Worm (Caenorhabditis elegans) whole organism, young adult: Measurements from ENCODE around the gene srh-206.
A peak's percentile ranks its signal among the peaks of the same experiment; 100 is the strongest.

Experiments used
- B0261.1 ChIP-seq: sonication (generic microtip); optimal IDR thresholded peaks from 2 replicates; lab custom pipeline; 2016; ENCODE audit warnings: mild to moderate bottlenecking, missing genetic modification characterization, moderate library complexity, missing compliant biosample characterization
- B0336.3 ChIP-seq: fragments of 200-800 bp; sonication (Bioruptor generic); IDR thresholded peaks from 2 replicates; pipeline ENCODE4 v1.3.6; 2022; ENCODE audit warnings: missing genetic modification characterization, missing compliant biosample characterization
- F10E7.11 ChIP-seq: sonication (generic microtip); optimal IDR thresholded peaks from 2 replicates; lab custom pipeline; 2017; ENCODE audit warnings: mild to moderate bottlenecking, missing genetic modification characterization, moderate library complexity, missing compliant biosample characterization
- F33H1.4 ChIP-seq: fragments of 200-800 bp; sonication (Bioruptor generic); IDR thresholded peaks from 2 replicates; pipeline ENCODE4 v1.3.6; 2022; ENCODE audit warnings: missing genetic modification reagents, missing genetic modification characterization, missing compliant biosample characterization
- F57C9.4 ChIP-seq: sonication (generic microtip); optimal IDR thresholded peaks from 2 replicates; lab custom pipeline; 2017; ENCODE audit warnings: mild to moderate bottlenecking, missing genetic modification characterization, missing compliant biosample characterization
- K12H6.12 ChIP-seq: fragments of 200-800 bp; sonication (Bioruptor generic); optimal IDR thresholded peaks from 2 replicates; lab custom pipeline; 2018; ENCODE audit warnings: mild to moderate bottlenecking, missing genetic modification characterization, missing compliant biosample characterization
- Y56A3A.18 ChIP-seq: fragments of 200-800 bp; sonication (Bioruptor generic); IDR thresholded peaks from 2 replicates; pipeline ENCODE4 v1.3.6; 2022; ENCODE audit warnings: missing genetic modification reagents, missing genetic modification characterization, missing compliant biosample characterization
- Y67H2A.10 ChIP-seq: fragments of 200-800 bp; sonication (Bioruptor generic); conservative IDR thresholded peaks from 2 replicates; pipeline ENCODE4 v1.3.6; 2022; ENCODE audit warnings: missing genetic modification reagents, missing genetic modification characterization, missing compliant biosample characterization
- Y79H2A.3 ChIP-seq: fragments of 200-800 bp; sonication (Bioruptor generic); conservative IDR thresholded peaks from 2 replicates; pipeline ENCODE4 v1.3.6; 2022; ENCODE audit warnings: missing genetic modification reagents, missing genetic modification characterization, missing compliant biosample characterization
- Y95B8A.8 ChIP-seq: fragments of 200-800 bp; sonication (Bioruptor generic); IDR thresholded peaks from 2 replicates; pipeline ENCODE4 v1.3.6; 2022; ENCODE audit warnings: missing genetic modification reagents, missing genetic modification characterization, missing compliant biosample characterization
- bed-1 ChIP-seq: fragments of 200-800 bp; sonication (Bioruptor generic); IDR thresholded peaks from 2 replicates; pipeline ENCODE4 v1.3.6; 2022; ENCODE audit warnings: missing genetic modification reagents, missing genetic modification characterization, missing compliant biosample characterization
- ccch-3 ChIP-seq: fragments of 200-800 bp; sonication (Bioruptor generic); optimal IDR thresholded peaks from 2 replicates; lab custom pipeline; 2018; ENCODE audit warnings: mild to moderate bottlenecking, missing genetic modification characterization, missing compliant biosample characterization
- cebp-1 ChIP-seq, 2 experiments: fragments of 200-800 bp in 1 of 2; sonication (Bioruptor generic) in 1 of 2; sonication (generic microtip) in 1 of 2; IDR thresholded peaks in 1 of 2; optimal IDR thresholded peaks in 1 of 2; 2 replicates each; pipeline versions ENCODE4 v1.3.6 to Lab custom; 2017 to 2022; ENCODE audit warnings: missing compliant biosample characterization in 2 of 2, missing genetic modification characterization in 2 of 2, mild to moderate bottlenecking in 1 of 2, missing genetic modification reagents in 1 of 2, moderate library complexity in 1 of 2
- cebp-2 ChIP-seq: fragments of 200-800 bp; sonication (Bioruptor generic); IDR thresholded peaks from 2 replicates; pipeline ENCODE4 v1.3.6; 2022; ENCODE audit warnings: missing genetic modification characterization, missing compliant biosample characterization
- ceh-58 ChIP-seq: fragments of 200-800 bp; sonication (Bioruptor generic); IDR thresholded peaks from 2 replicates; pipeline ENCODE4 v1.3.6; 2022; ENCODE audit warnings: missing genetic modification characterization, missing compliant biosample characterization
- ceh-91 ChIP-seq: fragments of 200-800 bp; sonication (Bioruptor generic); IDR thresholded peaks from 2 replicates; pipeline ENCODE4 v1.3.6; 2022; ENCODE audit warnings: missing genetic modification reagents, missing genetic modification characterization, missing compliant biosample characterization
- die-1 ChIP-seq: sonication (generic microtip); optimal IDR thresholded peaks from 2 replicates; lab custom pipeline; 2016; ENCODE audit warnings: missing genotype, mild to moderate bottlenecking, missing genetic modification characterization, missing compliant biosample characterization
- dpff-1 ChIP-seq: sonication (generic microtip); optimal IDR thresholded peaks from 2 replicates; lab custom pipeline; 2017; ENCODE audit warnings: mild to moderate bottlenecking, missing genetic modification characterization, missing compliant biosample characterization
- dpl-1 ChIP-seq: fragments of 150-350 bp; optimal IDR thresholded peaks from 2 replicates; lab custom pipeline; 2014; ENCODE audit warnings: missing biosample characterization, missing genetic modification reagents, missing genetic modification characterization
- efl-1 ChIP-seq: fragments of 150-350 bp; optimal IDR thresholded peaks from 2 replicates; lab custom pipeline; 2014; ENCODE audit warnings: missing biosample characterization, missing genetic modification reagents, missing genetic modification characterization
- egrh-3 ChIP-seq: fragments of 200-800 bp; sonication (Bioruptor generic); IDR thresholded peaks from 2 replicates; pipeline ENCODE4 v1.3.6; 2022; ENCODE audit warnings: missing genetic modification reagents, missing genetic modification characterization, missing compliant biosample characterization
- fkh-3 ChIP-seq: sonication (generic microtip); optimal IDR thresholded peaks from 2 replicates; lab custom pipeline; 2016; ENCODE audit warnings: mild to moderate bottlenecking, missing genetic modification characterization, missing compliant biosample characterization
- him-1 ChIP-seq: sonication (generic microtip); optimal IDR thresholded peaks from 2 replicates; lab custom pipeline; 2016; ENCODE audit warnings: missing genotype, missing genetic modification reagents, missing genetic modification characterization, missing compliant biosample characterization
- hsf-1 ChIP-seq: fragments of 200-800 bp; sonication (Bioruptor generic); IDR thresholded peaks from 2 replicates; pipeline ENCODE4 v1.3.6; 2022; ENCODE audit warnings: missing genetic modification reagents, missing genetic modification characterization, missing compliant biosample characterization
- lir-1 ChIP-seq: fragments of 200-800 bp; sonication (Bioruptor generic); conservative IDR thresholded peaks from 2 replicates; pipeline ENCODE4 v1.3.6; 2022; ENCODE audit warnings: missing genetic modification reagents, missing genetic modification characterization, missing compliant biosample characterization
- lsl-1 ChIP-seq: fragments of 200-800 bp; sonication (Bioruptor generic); optimal IDR thresholded peaks from 2 replicates; lab custom pipeline; 2018; ENCODE audit warnings: mild to moderate bottlenecking, missing genetic modification characterization, moderate library complexity, missing compliant biosample characterization
- madf-3 ChIP-seq: fragments of 200-800 bp; sonication (Bioruptor generic); IDR thresholded peaks from 2 replicates; pipeline ENCODE4 v1.3.6; 2022; ENCODE audit warnings: missing genetic modification reagents, missing genetic modification characterization, missing compliant biosample characterization
- mxl-1 ChIP-seq: sonication (generic microtip); optimal IDR thresholded peaks from 2 replicates; lab custom pipeline; 2016; ENCODE audit warnings: missing genetic modification characterization, missing compliant biosample characterization
- nhr-120 ChIP-seq: fragments of 200-800 bp; sonication (Bioruptor generic); IDR thresholded peaks from 2 replicates; pipeline ENCODE4 v1.3.6; 2022; ENCODE audit warnings: missing genetic modification characterization, missing compliant biosample characterization
- pbrm-1 ChIP-seq: fragments of 200-800 bp; sonication (Bioruptor generic); IDR thresholded peaks from 2 replicates; pipeline ENCODE4 v1.3.6; 2022; ENCODE audit warnings: missing genetic modification reagents, missing genetic modification characterization, missing compliant biosample characterization
- rcor-1 ChIP-seq: fragments of 200-800 bp; sonication (Bioruptor generic); IDR thresholded peaks from 2 replicates; pipeline ENCODE4 v1.3.6; 2022; ENCODE audit warnings: missing genetic modification reagents, missing genetic modification characterization, missing compliant biosample characterization
- rec-8 ChIP-seq, 2 experiments: sonication (generic microtip); optimal IDR thresholded peaks; 2 replicates each; lab custom pipeline; 2016; ENCODE audit warnings: mild to moderate bottlenecking in 2 of 2, missing genetic modification characterization in 2 of 2, missing genetic modification reagents in 2 of 2, missing genotype in 2 of 2, missing biosample characterization in 1 of 2, missing compliant biosample characterization in 1 of 2, moderate library complexity in 1 of 2
- rpc-1 ChIP-seq, 2 experiments: fragments of 150-350 bp in 1 of 2; sonication (generic microtip) in 1 of 2; optimal IDR thresholded peaks; 2 replicates each; lab custom pipeline; 2014 to 2018; ENCODE audit warnings: missing biosample characterization in 1 of 2, missing genetic modification characterization in 1 of 2, missing genetic modification reagents in 1 of 2, missing genotype in 1 of 2
- snpc-1.3 ChIP-seq: sonication (generic microtip); optimal IDR thresholded peaks from 2 replicates; lab custom pipeline; 2017; ENCODE audit warnings: missing genetic modification characterization, mild to moderate bottlenecking, missing compliant biosample characterization, antibody characterized with exemption, moderate library complexity, missing genotype, missing genetic modification reagents; ENCODE audit not compliant: insufficient read depth
- somi-1 ChIP-seq: fragments of 200-800 bp; sonication (Bioruptor generic); optimal IDR thresholded peaks from 2 replicates; lab custom pipeline; 2018; ENCODE audit warnings: mild to moderate bottlenecking, missing genetic modification characterization, missing compliant biosample characterization
- tbx-9 ChIP-seq: sonication (generic microtip); optimal IDR thresholded peaks from 2 replicates; lab custom pipeline; 2016; ENCODE audit warnings: borderline replicate concordance, missing genetic modification characterization, inconsistent platforms, missing compliant biosample characterization
- xnd-1 ChIP-seq: sonication (generic microtip); optimal IDR thresholded peaks from 2 replicates; lab custom pipeline; 2016; ENCODE audit warnings: missing genotype, missing genetic modification reagents, missing genetic modification characterization, missing compliant biosample characterization
- ztf-18 ChIP-seq: sonication (generic microtip); optimal IDR thresholded peaks from 2 replicates; lab custom pipeline; 2016; ENCODE audit warnings: missing genotype, mild to moderate bottlenecking, missing genetic modification characterization, missing compliant biosample characterization
- ztf-22 ChIP-seq: fragments of 200-800 bp; sonication (Bioruptor generic); optimal IDR thresholded peaks from 2 replicates; lab custom pipeline; 2018; ENCODE audit warnings: mild to moderate bottlenecking, missing genetic modification characterization, moderate library complexity, missing compliant biosample characterization
- ztf-25 ChIP-seq: fragments of 200-800 bp; sonication (Bioruptor generic); IDR thresholded peaks from 2 replicates; pipeline ENCODE4 v1.3.6; 2022; ENCODE audit warnings: missing genetic modification reagents, missing genetic modification characterization, missing compliant biosample characterization

The srh-206 gene

DNA sequence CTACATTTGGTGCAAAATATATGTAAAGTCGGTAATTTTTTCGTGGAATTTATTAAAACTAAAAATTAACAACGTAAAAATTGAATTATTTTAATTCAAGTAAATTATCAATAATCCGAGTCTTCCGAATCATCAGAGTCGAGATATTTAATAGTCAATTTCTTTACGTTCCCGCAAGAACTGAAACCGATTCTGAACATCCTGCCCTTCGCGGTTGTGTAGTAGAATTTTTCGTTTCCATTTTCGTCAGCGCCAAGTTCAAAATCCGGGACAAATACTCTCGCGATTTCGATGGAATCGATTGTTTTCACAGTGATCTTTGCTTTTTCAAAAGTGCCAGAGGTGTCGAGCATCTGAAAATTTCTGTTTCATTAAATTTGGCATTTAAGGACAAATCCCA lies 35.0 kb downstream of the srh-206 start (continued):
- TF ChIP-seq tbx-9 (tag; lab: Kevin White, UChicago): no peak
- TF ChIP-seq Y95B8A.8 (GFP tag; lab: Robert Waterston, UW): peak; percentile 64; the same call in 1 of the 2 replicates
- no peak for TF ChIP-seq F33H1.4
- no peak for TF ChIP-seq somi-1
- TF ChIP-seq ztf-18 (tag; lab: Kevin White, UChicago): no peak
- TF ChIP-seq dpff-1 (tag; lab: Kevin White, UChicago): no peak
- TF ChIP-seq him-1: no peak
- TF ChIP-seq ceh-58: no peak
- TF ChIP-seq dpl-1: no peak
- peak; percentile 6 for TF ChIP-seq mxl-1 (tag; lab: Kevin White, UChicago)
- TF ChIP-seq Y56A3A.18 (GFP tag; lab: Robert Waterston, UW): no peak
- no peak for TF ChIP-seq B0261.1 (tag; lab: Kevin White, UChicago)
- TF ChIP-seq rec-8 (tag; optimal IDR thresholded peaks at IDR 0.05; lab: Kevin White, UChicago): no peak
- TF ChIP-seq xnd-1 (tag; lab: Kevin White, UChicago): peak; percentile 14
- TF ChIP-seq bed-1: no peak
- no peak for TF ChIP-seq ceh-91 (GFP tag; lab: Robert Waterston, UW)
- peak; percentile 21 for TF ChIP-seq die-1
- TF ChIP-seq F10E7.11 (tag; lab: Kevin White, UChicago): no peak
- TF ChIP-seq nhr-120 (GFP tag; lab: Robert Waterston, UW): no peak
- TF ChIP-seq ccch-3 (GFP tag; lab: Kevin White, UChicago): no peak
- no peak for TF ChIP-seq rcor-1 (GFP tag; lab: Robert Waterston, UW)
- TF ChIP-seq lir-1: no peak
- TF ChIP-seq cebp-1 (GFP tag; IDR thresholded peaks at IDR 0.05; lab: Robert Waterston, UW): no peak
- TF ChIP-seq cebp-1 (tag; optimal IDR thresholded peaks at IDR 0.05; lab: Kevin White, UChicago): peak; percentile 10
- TF ChIP-seq efl-1 (GFP tag; lab: Kevin White, UChicago): peak; percentile 9
- TF ChIP-seq B0336.3 (GFP tag; lab: Robert Waterston, UW): 0 out of 2 replicates have a peak, but pooled peaks have one; percentile 45
- TF ChIP-seq lsl-1 (GFP tag; lab: Kevin White, UChicago): no peak
- no peak for TF ChIP-seq egrh-3 (GFP tag; lab: Robert Waterston, UW)
- TF ChIP-seq rpc-1 (optimal IDR thresholded peaks at IDR 0.05; lab: Kevin White, UChicago): no peak
- TF ChIP-seq rpc-1 (tag; optimal IDR thresholded peaks at IDR 0.05; lab: Kevin White, UChicago): no peak
- no peak for TF ChIP-seq madf-3 (GFP tag; lab: Robert Waterston, UW)
- 0 out of 2 replicates have a peak, but pooled peaks have one; percentile 42 for TF ChIP-seq hsf-1 (GFP tag; lab: Robert Waterston, UW)
- no peak for TF ChIP-seq F57C9.4 (tag; lab: Kevin White, UChicago)
- TF ChIP-seq ztf-25 (GFP tag; lab: Robert Waterston, UW): no peak
- no peak for TF ChIP-seq cebp-2 (GFP tag; lab: Robert Waterston, UW)
- TF ChIP-seq ztf-22: no peak
- TF ChIP-seq Y79H2A.3 (GFP tag; lab: Robert Waterston, UW): no peak
- no peak for TF ChIP-seq Y67H2A.10
- no peak for TF ChIP-seq snpc-1.3 (tag; lab: Kevin White, UChicago)
- TF ChIP-seq pbrm-1 (GFP tag; lab: Robert Waterston, UW): 0 out of 2 replicates have a peak, but pooled peaks have one; percentile 12
- no peak for TF ChIP-seq K12H6.12

DNA sequence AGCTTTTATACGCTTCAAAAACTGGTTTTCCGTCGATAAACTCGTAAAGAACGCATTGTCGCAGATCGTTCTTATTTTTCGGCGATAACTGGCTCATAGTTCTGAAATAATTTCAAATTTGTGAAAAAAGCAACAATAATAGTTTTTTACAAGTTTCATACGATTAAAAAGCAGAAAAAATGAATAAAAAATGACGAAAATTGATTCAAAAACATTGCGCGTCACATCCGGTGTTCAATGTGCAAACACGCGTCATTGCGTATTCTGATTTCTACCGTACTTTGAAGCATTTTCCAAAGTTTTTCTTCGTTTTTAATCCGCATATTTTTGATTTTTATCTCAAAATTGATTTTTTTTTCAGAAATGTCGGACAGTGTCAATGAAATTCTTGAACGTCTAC lies 36.3 kb downstream of the srh-206 start, which contains the start of the genes fbxa-206 and Y102A5C.2:
Gene fbxa-206, minus strand, starts transcription at position 101 of the 400 bp plus-strand sequence.
Gene Y102A5C.2, plus strand, starts transcription at position 354 of the 400 bp plus-strand sequence.
- no peak for TF ChIP-seq cebp-1 (GFP tag; IDR thresholded peaks at IDR 0.05; lab: Robert Waterston, UW)
- TF ChIP-seq cebp-1 (tag; optimal IDR thresholded peaks at IDR 0.05; lab: Kevin White, UChicago): no peak
- TF ChIP-seq fkh-3: no peak
- no peak for TF ChIP-seq snpc-1.3 (tag; lab: Kevin White, UChicago)
- peak; percentile 73 for TF ChIP-seq lsl-1 (GFP tag; lab: Kevin White, UChicago)
